Fruit fly (Drosophila melanogaster) whole organism, adult: ENCODE measurements around the gene Hsp60A.
"Not testable (repeated sequence)": the region's sequence is repeated elsewhere in the genome, so short reads cannot be mapped to it uniquely, and the experiment has no call there.

Source experiments
- CG11617 ChIP-seq: fragments of 200-800 bp; sonication (Bioruptor generic); optimal IDR thresholded peaks from 2 replicates; lab custom pipeline; 2017; ENCODE audit warnings: mild to moderate bottlenecking, missing biosample characterization, missing genetic modification reagents, missing genetic modification characterization
- CG12768 ChIP-seq: fragments of 200-800 bp; sonication (Bioruptor generic); optimal IDR thresholded peaks from 2 replicates; lab custom pipeline; 2017; ENCODE audit warnings: missing biosample characterization, missing genetic modification characterization, mild to moderate bottlenecking, moderate library complexity, missing genetic modification reagents
- CG14711 ChIP-seq: fragments of 200-800 bp; sonication (Bioruptor generic); optimal IDR thresholded peaks from 2 replicates; lab custom pipeline; 2018; ENCODE audit warnings: missing biosample characterization, mild to moderate bottlenecking, missing genetic modification characterization, moderate library complexity
- CG1620 ChIP-seq: fragments of 200-800 bp; sonication (Bioruptor generic); optimal IDR thresholded peaks from 2 replicates; lab custom pipeline; 2016; ENCODE audit warnings: missing biosample characterization, missing genetic modification characterization
- CG33017 ChIP-seq: fragments of 200-800 bp; sonication (Bioruptor generic); optimal IDR thresholded peaks from 2 replicates; lab custom pipeline; 2018; ENCODE audit warnings: missing biosample characterization, mild to moderate bottlenecking, missing genetic modification characterization, moderate library complexity
- CG5204 ChIP-seq: fragments of 200-800 bp; sonication (Bioruptor generic); optimal IDR thresholded peaks from 2 replicates; lab custom pipeline; 2016; ENCODE audit warnings: missing biosample characterization, missing genetic modification characterization
- CG7045 ChIP-seq: fragments of 200-800 bp; sonication (Bioruptor generic); optimal IDR thresholded peaks from 2 replicates; lab custom pipeline; 2017; ENCODE audit warnings: missing biosample characterization, mild to moderate bottlenecking, missing genetic modification characterization
- CG7101 ChIP-seq: fragments of 200-800 bp; sonication (Bioruptor generic); optimal IDR thresholded peaks from 2 replicates; lab custom pipeline; 2018; ENCODE audit warnings: missing biosample characterization, mild to moderate bottlenecking, missing genetic modification characterization, moderate library complexity
- Clk ChIP-seq: fragments of 200-800 bp; sonication (Bioruptor generic); optimal IDR thresholded peaks from 2 replicates; lab custom pipeline; 2017; ENCODE audit warnings: missing biosample characterization, missing genetic modification characterization
- Crg-1 ChIP-seq: fragments of 200-800 bp; sonication (Bioruptor generic); optimal IDR thresholded peaks from 2 replicates; lab custom pipeline; 2016; ENCODE audit warnings: missing biosample characterization, missing genetic modification characterization
- Hr96 ChIP-seq: fragments of 200-800 bp; sonication (Bioruptor generic); optimal IDR thresholded peaks from 2 replicates; lab custom pipeline; 2016; ENCODE audit warnings: missing biosample characterization, missing genetic modification characterization
- Mnt ChIP-seq: fragments of 200-800 bp; sonication (Bioruptor generic); optimal IDR thresholded peaks from 2 replicates; lab custom pipeline; 2016; ENCODE audit warnings: missing biosample characterization, mild to moderate bottlenecking, missing genetic modification characterization
- bab1 ChIP-seq: fragments of 200-800 bp; sonication (Bioruptor generic); optimal IDR thresholded peaks from 3 replicates; lab custom pipeline; 2019; ENCODE audit warnings: missing biosample characterization, mild to moderate bottlenecking, missing genetic modification characterization, moderate library complexity
- cic ChIP-seq: fragments of 200-800 bp; sonication (Bioruptor generic); optimal IDR thresholded peaks from 2 replicates; lab custom pipeline; 2017; ENCODE audit warnings: missing biosample characterization, mild to moderate bottlenecking, missing genetic modification characterization, moderate library complexity
- cnc ChIP-seq, 2 experiments: fragments of >200 bp; optimal IDR thresholded peaks; 2 replicates each; lab custom pipeline; 2017
- kay ChIP-seq: fragments of 200-800 bp; sonication (Bioruptor generic); peaks from one replicate; lab custom pipeline; 2016; ENCODE audit warnings: missing biosample characterization, missing genetic modification characterization, borderline replicate concordance
- ovo ChIP-seq: fragments of 200-800 bp; sonication (Bioruptor generic); optimal IDR thresholded peaks from 2 replicates; lab custom pipeline; 2016; ENCODE audit warnings: missing biosample characterization, missing genetic modification characterization
- pad ChIP-seq: fragments of 200-800 bp; sonication (Bioruptor generic); optimal IDR thresholded peaks from 3 replicates; lab custom pipeline; 2017; ENCODE audit warnings: missing biosample characterization, missing genetic modification characterization, mild to moderate bottlenecking, moderate library complexity, missing genetic modification reagents
- tj ChIP-seq: fragments of 200-800 bp; sonication (Bioruptor generic); optimal IDR thresholded peaks from 3 replicates; lab custom pipeline; 2017; ENCODE audit warnings: missing biosample characterization, mild to moderate bottlenecking, missing genetic modification characterization, moderate library complexity
- toe ChIP-seq: fragments of 200-800 bp; sonication (Bioruptor generic); optimal IDR thresholded peaks from 2 replicates; lab custom pipeline; 2016; ENCODE audit warnings: missing biosample characterization, missing genetic modification characterization

Hsp60A gene

DNA sequence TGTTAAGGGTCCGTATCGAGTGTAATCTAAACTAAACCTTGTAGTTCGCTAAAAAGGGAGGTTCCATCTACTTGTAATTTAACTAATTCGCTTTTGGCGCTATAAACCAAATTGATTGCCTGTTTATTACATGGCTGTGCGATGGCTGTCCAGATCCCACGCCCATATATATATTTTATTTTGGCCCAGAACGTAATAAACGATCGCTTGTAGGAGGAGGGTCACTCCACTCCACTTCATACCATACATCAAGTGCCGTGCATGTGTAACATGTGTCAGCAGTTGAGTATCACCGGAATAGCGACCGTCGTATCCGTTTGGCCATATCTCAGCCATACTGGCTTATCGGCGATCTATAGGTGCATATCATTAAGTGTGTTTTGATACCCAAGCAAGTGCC is 13.0 kb upstream of the Hsp60A start:
- TF ChIP-seq Clk (GFP tag; lab: Kevin White, UChicago), result no peak
- peak; percentile 55 for TF ChIP-seq Mnt
- TF ChIP-seq cic (GFP tag; lab: Kevin White, UChicago), result peak; percentile 15
- TF ChIP-seq CG5204 (GFP tag; lab: Kevin White, UChicago), result no peak
- TF ChIP-seq CG11617, result no peak

DNA sequence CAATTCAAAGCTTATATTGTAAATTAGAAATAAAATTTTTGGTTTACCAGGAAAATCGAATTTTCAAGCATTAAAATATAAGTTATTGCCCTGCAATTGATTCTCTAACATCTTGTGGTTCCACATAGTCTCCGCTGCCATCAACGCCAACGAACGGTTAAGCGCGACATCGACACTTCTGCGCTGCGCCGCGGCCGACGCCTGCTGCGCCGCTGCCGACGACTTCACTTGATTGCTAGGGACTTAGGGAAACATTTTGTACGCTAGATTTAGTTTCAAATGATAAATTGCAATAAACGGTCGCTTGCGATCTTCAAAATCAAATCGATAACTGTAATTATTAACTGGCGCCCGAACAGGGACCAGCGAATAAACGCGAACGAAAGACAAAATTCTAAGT is 12.3 kb upstream of the Hsp60A start, which contains the start of gene CG42249:
TSS of gene CG42249 (plus strand) at position 301 of the 400 bp plus-strand sequence.
- not testable (repeated sequence) for TF ChIP-seq CG7101 (tag; lab: Kevin White, UChicago); Crg-1 (GFP tag; lab: Kevin White, UChicago); pad (GFP tag; lab: Kevin White, UChicago)

DNA sequence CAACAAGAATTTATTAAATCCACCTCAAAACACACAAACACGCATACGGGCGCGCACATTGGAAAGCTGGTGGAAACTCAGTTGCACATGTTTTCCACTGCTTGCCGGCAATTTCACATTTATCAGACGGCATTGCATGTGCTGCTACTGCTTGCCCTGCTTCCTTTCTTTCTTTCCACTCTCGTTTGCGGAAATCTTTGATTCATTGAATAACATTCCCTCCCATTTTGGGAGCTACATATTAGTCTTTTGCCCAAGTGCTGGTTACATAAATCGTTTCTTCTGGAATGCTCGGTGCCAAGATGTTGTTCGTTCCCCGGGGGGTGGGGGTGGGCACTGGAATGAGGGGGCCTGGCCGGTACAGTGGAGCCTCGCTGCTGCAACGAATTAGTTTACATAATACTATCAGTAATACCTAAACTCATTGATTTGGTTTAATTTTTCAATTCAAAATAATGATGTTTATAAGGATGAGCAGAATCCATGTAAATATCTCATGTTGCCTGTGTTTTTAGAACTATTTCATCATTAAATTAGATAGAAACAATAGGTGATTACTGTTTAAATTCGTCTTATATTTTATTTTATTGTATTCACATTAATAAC is 666 bp downstream of the Hsp60A start:
- TF ChIP-seq CG7101 (tag; lab: Kevin White, UChicago) (peak; percentile 2), Clk (GFP tag; lab: Kevin White, UChicago) (no peak), cic (GFP tag; lab: Kevin White, UChicago) (no peak), CG5204 (GFP tag; lab: Kevin White, UChicago) (no peak), CG33017 (tag; lab: Kevin White, UChicago) (peak; percentile 22), Mnt (peak; percentile 100), CG12768 (GFP tag; lab: Kevin White, UChicago) (no peak), cnc (optimal IDR thresholded peaks at IDR 0.05; lab: Kevin White, UChicago) (no peak), tj (GFP tag; lab: Kevin White, UChicago) (no peak), pad (GFP tag; lab: Kevin White, UChicago) (peak; percentile 2), ovo (no peak), CG14711 (tag; lab: Kevin White, UChicago) (peak; percentile 36), Crg-1 (GFP tag; lab: Kevin White, UChicago) (peak; percentile 20), kay (GFP tag; lab: Kevin White, UChicago) (no peak), CG11617 (peak; percentile 12)

DNA sequence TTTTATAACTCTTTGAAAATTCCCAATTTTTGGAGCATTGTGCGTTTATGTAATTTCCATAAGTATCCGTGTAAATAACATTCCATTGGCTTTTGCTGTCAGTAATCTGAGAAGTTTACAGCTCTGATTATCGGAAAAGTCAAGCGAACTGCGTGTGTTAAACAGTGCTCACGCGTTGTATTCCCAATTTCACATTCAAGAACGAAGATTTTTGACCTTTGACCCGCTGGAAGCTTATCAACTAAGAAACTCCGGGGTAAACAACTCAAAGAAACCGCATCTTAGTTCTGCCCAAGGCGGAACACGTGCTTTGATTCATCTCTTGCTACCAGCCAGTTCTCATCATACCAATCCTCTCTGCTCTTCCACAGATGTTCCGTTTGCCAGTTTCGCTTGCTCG is 1.4 kb downstream of the Hsp60A start:
- no peak for TF ChIP-seq CG14711 (tag; lab: Kevin White, UChicago)

- TF ChIP-seq cic (GFP tag; lab: Kevin White, UChicago), result no peak
- TF ChIP-seq CG14711 (tag; lab: Kevin White, UChicago), result no peak
- TF ChIP-seq Mnt, result no peak
- TF ChIP-seq Clk (GFP tag; lab: Kevin White, UChicago), result no peak
- no peak for TF ChIP-seq CG33017 (tag; lab: Kevin White, UChicago)
Observed at dm6 chrX:11123561-11123960, 15.3 kb downstream of the Hsp60A start.

- no peak for TF ChIP-seq cnc (optimal IDR thresholded peaks at IDR 0.05; lab: Kevin White, UChicago)
- TF ChIP-seq CG1620 (GFP tag; lab: Kevin White, UChicago), result no peak
- TF ChIP-seq Mnt, result peak; percentile 7
- no peak for TF ChIP-seq CG14711 (tag; lab: Kevin White, UChicago)
- TF ChIP-seq tj (GFP tag; lab: Kevin White, UChicago), result no peak
Observed at dm6 chrX:11124126-11124748, 16.0 kb downstream of the Hsp60A start, which contains the start of gene CG11122. Gene CG11122 (minus strand): TSS chrX:11124726.

DNA sequence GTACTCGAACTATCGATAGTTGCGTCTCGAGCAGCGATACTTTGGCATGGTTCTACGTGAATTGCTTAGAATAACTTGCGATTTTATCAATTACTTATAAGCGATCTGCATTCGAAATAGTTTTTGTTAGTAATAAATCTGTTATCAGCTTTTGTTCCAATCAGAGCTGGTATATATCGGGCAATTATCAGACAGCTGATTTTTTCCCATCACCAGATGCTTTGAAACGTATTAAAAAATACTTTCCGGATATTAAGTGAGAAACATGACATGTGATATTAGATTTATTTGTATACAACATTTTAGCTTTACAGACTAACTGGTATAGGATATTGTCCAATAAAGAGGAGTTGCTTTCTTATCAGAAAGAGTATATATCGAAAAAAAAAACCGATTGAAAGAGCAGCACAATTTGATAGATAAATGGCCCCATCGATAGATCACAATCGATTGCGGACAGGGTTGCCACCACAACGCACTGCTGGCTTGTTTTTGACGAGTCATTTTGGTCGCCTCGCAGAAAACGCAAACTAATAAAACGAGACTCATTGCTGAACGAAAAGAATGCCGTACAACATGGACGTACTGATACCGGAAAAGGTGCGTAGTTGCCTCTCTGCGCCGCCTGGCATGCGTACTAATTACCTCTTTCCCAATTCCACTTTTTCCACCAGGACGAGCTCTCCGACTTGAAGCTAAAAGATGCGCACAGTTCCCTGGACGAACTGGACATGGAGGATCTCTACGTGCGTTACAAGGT is 16.6 kb downstream of the Hsp60A start, which contains the start of gene Rpt3:
TSS of gene Rpt3 (plus strand) at position 353 of the 760 bp plus-strand sequence.
- TF ChIP-seq Crg-1 (GFP tag; lab: Kevin White, UChicago) (no peak), pad (GFP tag; lab: Kevin White, UChicago) (no peak), Clk (GFP tag; lab: Kevin White, UChicago) (no peak), CG33017 (tag; lab: Kevin White, UChicago) (no peak), CG7045 (GFP tag; lab: Kevin White, UChicago) (no peak), tj (GFP tag; lab: Kevin White, UChicago) (peak; percentile 37), CG5204 (GFP tag; lab: Kevin White, UChicago) (no peak), CG1620 (GFP tag; lab: Kevin White, UChicago) (peak; percentile 34), Hr96 (GFP tag; lab: Kevin White, UChicago) (no peak), cnc (optimal IDR thresholded peaks at IDR 0.05; lab: Kevin White, UChicago) (peak; percentile 86 to 97), CG11617 (peak; percentile 34), kay (GFP tag; lab: Kevin White, UChicago) (no peak), CG12768 (GFP tag; lab: Kevin White, UChicago) (no peak), toe (GFP tag; lab: Kevin White, UChicago) (no peak), CG14711 (tag; lab: Kevin White, UChicago) (peak; percentile 91), bab1 (GFP tag; lab: Kevin White, UChicago) (no peak), ovo (peak; percentile 46), cic (GFP tag; lab: Kevin White, UChicago) (no peak), CG7101 (tag; lab: Kevin White, UChicago) (peak; percentile 33)
